Fruit fly (Drosophila melanogaster): ENCODE results near the gene IntS11.

dm6 chr3R:29778985-29779298, 33.8 kb downstream of the IntS11 start:
- TF ChIP-seq CG7045 (GFP tag; optimal IDR thresholded peaks at IDR 0.05) (no peak), tj (GFP tag; optimal IDR thresholded peaks at IDR 0.05) (no peak), ovo (GFP tag; optimal IDR thresholded peaks at IDR 0.05) (no peak), pad (GFP tag; optimal IDR thresholded peaks at IDR 0.05) (no peak)
